Worm (Caenorhabditis elegans) whole organism, midembryonic: ENCODE results near the gene cutl-3.
"Not testable (repeated sequence)": the region's sequence is repeated elsewhere in the genome, so short reads cannot be mapped to it uniquely, and the experiment has no call there.

Source experiments
- T22C8.4 ChIP-seq: fragments of 200-800 bp; sonication (Bioruptor generic); IDR thresholded peaks from 2 replicates; pipeline ENCODE4 v1.3.6; 2022; ENCODE audit warnings: missing genetic modification characterization, missing compliant biosample characterization
- flt-1 ChIP-seq: fragments of 200-800 bp; sonication (Bioruptor generic); IDR thresholded peaks from 2 replicates; pipeline ENCODE4 v1.3.6; 2022; ENCODE audit warnings: missing genetic modification characterization, missing compliant biosample characterization
- klf-2 ChIP-seq: fragments of 200-800 bp; sonication (Bioruptor generic); conservative IDR thresholded peaks from 2 replicates; pipeline ENCODE4 v1.3.6; 2022; ENCODE audit warnings: missing genetic modification reagents, missing genetic modification characterization, missing compliant biosample characterization
- tab-1 ChIP-seq: fragments of 200-800 bp; sonication (Bioruptor generic); IDR thresholded peaks from 2 replicates; pipeline ENCODE4 v1.3.6; 2022; ENCODE audit warnings: missing genetic modification characterization, missing compliant biosample characterization

- TF ChIP-seq tab-1 (GFP tag; lab: Robert Waterston, UW); T22C8.4 (GFP tag; lab: Robert Waterston, UW); klf-2 (GFP tag; lab: Robert Waterston, UW); flt-1: not testable (repeated sequence)
These were observed 32.5 kb downstream of the cutl-3 start, which contains the start of gene F20D1.22 for ce11 chrX:14966515-14966914.
